Worm (Caenorhabditis elegans): ENCODE data around the gene C14A4.13.

DNA sequence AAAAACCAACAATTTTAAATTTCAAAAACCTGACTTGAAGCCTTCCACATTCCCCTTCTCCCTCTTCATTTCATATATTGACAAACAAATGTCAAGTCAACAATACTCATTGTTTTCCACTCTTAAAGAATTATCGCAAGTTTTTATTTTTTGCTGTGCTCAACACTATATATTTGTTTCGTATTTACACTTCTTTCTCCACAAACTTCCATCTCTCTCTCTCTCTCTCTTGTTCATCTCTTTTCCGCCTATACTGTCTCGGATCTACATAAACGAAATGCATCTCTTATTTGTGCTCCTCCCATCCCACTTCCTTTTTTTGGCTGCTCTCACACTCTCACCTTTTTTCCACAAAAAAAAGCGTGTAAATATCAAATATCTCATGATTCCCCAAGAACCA is 5.5 kb upstream of the C14A4.13 start, which contains the start of gene C14A4.12:
- no peak for TF ChIP-seq skn-1 (tag; optimal IDR thresholded peaks at IDR 0.05)
- TF ChIP-seq unc-130 (tag; optimal IDR thresholded peaks at IDR 0.05): no peak
- TF ChIP-seq nhr-76 (tag; optimal IDR thresholded peaks at IDR 0.05): no peak
- no peak for TF ChIP-seq ama-1 (optimal IDR thresholded peaks at IDR 0.05)
- TF ChIP-seq Y116A8C.19 (tag; optimal IDR thresholded peaks at IDR 0.05; ENCODE audit: borderline replicate concordance): no peak
- no peak for TF ChIP-seq pqm-1 (tag; optimal IDR thresholded peaks at IDR 0.05)
- no peak for TF ChIP-seq snu-23 (GFP tag; optimal IDR thresholded peaks at IDR 0.05)
- TF ChIP-seq nhr-20 (tag; optimal IDR thresholded peaks at IDR 0.05): no peak
- no peak for TF ChIP-seq fos-1 (tag; optimal IDR thresholded peaks at IDR 0.05)
- no peak for TF ChIP-seq blmp-1 (tag; optimal IDR thresholded peaks at IDR 0.05)
- TF ChIP-seq pag-3 (tag; optimal IDR thresholded peaks at IDR 0.05; ENCODE audit: borderline replicate concordance, insufficient read depth): no peak
- TF ChIP-seq elt-3 (tag; optimal IDR thresholded peaks at IDR 0.05): no peak

Measured in whole organism, L1 larva.